Fruit fly (Drosophila melanogaster): ENCODE measurements around the gene CG10559.

DNA sequence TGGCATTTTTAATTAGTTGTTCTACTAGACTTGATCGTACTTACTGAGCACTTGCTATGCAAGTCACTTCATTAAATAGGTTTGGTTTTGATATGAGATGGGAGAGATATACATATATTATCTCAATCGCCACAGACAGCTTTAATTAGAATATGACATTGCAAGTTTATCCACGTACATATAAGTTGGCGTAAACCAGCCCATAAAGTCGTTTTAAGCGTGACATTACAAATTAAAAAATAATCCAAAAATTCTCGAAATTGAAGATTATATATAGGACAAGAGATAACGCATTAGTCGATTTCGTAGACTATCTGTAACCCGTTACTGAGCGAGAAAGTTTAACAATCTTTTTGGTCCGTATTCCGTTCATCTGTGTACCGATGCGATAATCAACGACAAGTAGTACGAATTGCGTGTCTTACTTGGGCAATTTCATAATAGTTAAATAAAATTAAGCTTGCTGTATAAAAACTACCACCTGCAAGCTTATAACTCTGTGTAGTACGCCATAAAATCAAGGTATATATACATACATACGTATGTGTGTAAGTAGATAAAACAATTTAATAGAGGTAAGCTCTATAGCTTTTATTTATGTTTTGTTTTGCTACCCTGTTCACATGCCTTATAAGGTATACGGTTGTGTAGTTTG is 4.3 kb upstream of the CG10559 start, which contains the start of gene CG10560:
- TF ChIP-seq CG15710 (tag; optimal IDR thresholded peaks at IDR 0.05) (no peak), rn (GFP tag; IDR thresholded peaks at IDR 0.05) (no peak), Ets98B (GFP tag; IDR thresholded peaks at IDR 0.05) (no peak), Snoo (tag; optimal IDR thresholded peaks at IDR 0.05) (no peak), CG9948 (tag; optimal IDR thresholded peaks at IDR 0.05) (no peak)

Data from whole organism, pupa.